Worm (Caenorhabditis elegans) whole organism, mixed stage, embryonic: Measurements from ENCODE around the gene T28A8.6.

ENCODE experiments used
- M03D4.4 ChIP-seq: sonication (generic microtip); optimal IDR thresholded peaks from 2 replicates; lab custom pipeline; 2017; ENCODE audit warnings: mild to moderate bottlenecking, missing genetic modification characterization, missing compliant biosample characterization
- bed-3 ChIP-seq: fragments of 200-800 bp; sonication (Bioruptor generic); optimal IDR thresholded peaks from 3 replicates; lab custom pipeline; 2018; ENCODE audit warnings: mild to moderate bottlenecking, missing genetic modification characterization, moderate library complexity, missing compliant biosample characterization
- blmp-1 ChIP-seq: fragments of 150-350 bp; optimal IDR thresholded peaks from 2 replicates; lab custom pipeline; 2014; ENCODE audit warnings: missing biosample characterization, missing genetic modification characterization
- ceh-39 ChIP-seq: fragments of 150-350 bp; optimal IDR thresholded peaks from 2 replicates; lab custom pipeline; 2014; ENCODE audit warnings: missing biosample characterization, missing genetic modification characterization
- ceh-43 ChIP-seq: fragments of 200-800 bp; sonication (Bioruptor generic); optimal IDR thresholded peaks from 2 replicates; lab custom pipeline; 2018; ENCODE audit warnings: mild to moderate bottlenecking, missing genetic modification characterization, moderate library complexity, missing compliant biosample characterization
- ceh-83 ChIP-seq: fragments of 200-800 bp; sonication (Bioruptor generic); optimal IDR thresholded peaks from 2 replicates; lab custom pipeline; 2018; ENCODE audit warnings: mild to moderate bottlenecking, missing genetic modification characterization, missing compliant biosample characterization
- ces-1 ChIP-seq: fragments of 150-350 bp; optimal IDR thresholded peaks from 2 replicates; lab custom pipeline; 2014; ENCODE audit warnings: missing biosample characterization, missing genetic modification reagents, missing genetic modification characterization
- cnd-1 ChIP-seq: fragments of 200-800 bp; sonication (Bioruptor generic); optimal IDR thresholded peaks from 2 replicates; lab custom pipeline; 2018; ENCODE audit warnings: mild to moderate bottlenecking, missing genetic modification characterization, missing compliant biosample characterization
- drap-1 ChIP-seq: fragments of 200-800 bp; sonication (Bioruptor generic); optimal IDR thresholded peaks from 3 replicates; lab custom pipeline; 2018; ENCODE audit warnings: mild to moderate bottlenecking, missing genetic modification characterization, missing compliant biosample characterization
- elt-1 ChIP-seq: sonication (generic microtip); optimal IDR thresholded peaks from 2 replicates; lab custom pipeline; 2017; ENCODE audit warnings: missing genetic modification characterization, mild to moderate bottlenecking, missing compliant biosample characterization, antibody characterized with exemption, moderate library complexity, borderline replicate concordance; ENCODE audit not compliant: insufficient read depth
- elt-3 ChIP-seq: fragments of 150-350 bp; optimal IDR thresholded peaks from 2 replicates; lab custom pipeline; 2014; ENCODE audit warnings: missing biosample characterization, missing genetic modification characterization
- flh-1 ChIP-seq: fragments of 200-800 bp; sonication (Bioruptor generic); optimal IDR thresholded peaks from 2 replicates; lab custom pipeline; 2018; ENCODE audit warnings: mild to moderate bottlenecking, missing genetic modification characterization, moderate library complexity, missing compliant biosample characterization
- ham-2 ChIP-seq: fragments of 200-800 bp; sonication (Bioruptor generic); optimal IDR thresholded peaks from 2 replicates; lab custom pipeline; 2018; ENCODE audit warnings: mild to moderate bottlenecking, missing genetic modification characterization, missing compliant biosample characterization
- hlh-1 ChIP-seq: fragments of 150-350 bp; optimal IDR thresholded peaks from 2 replicates; lab custom pipeline; 2014; ENCODE audit warnings: missing biosample characterization, missing genetic modification reagents, missing genetic modification characterization
- lin-13 ChIP-seq: fragments of 150-350 bp; optimal IDR thresholded peaks from 2 replicates; lab custom pipeline; 2014; ENCODE audit warnings: missing biosample characterization, missing genetic modification characterization
- lin-32 ChIP-seq: fragments of 200-800 bp; sonication (Bioruptor generic); optimal IDR thresholded peaks from 2 replicates; lab custom pipeline; 2018; ENCODE audit warnings: mild to moderate bottlenecking, missing genetic modification characterization, missing compliant biosample characterization
- lsy-2 ChIP-seq: fragments of 150-350 bp; optimal IDR thresholded peaks from 2 replicates; lab custom pipeline; 2014; ENCODE audit warnings: missing biosample characterization, missing genetic modification characterization
- mab-5 ChIP-seq: fragments of 150-350 bp; optimal IDR thresholded peaks from 2 replicates; lab custom pipeline; 2014; ENCODE audit warnings: missing biosample characterization, missing genetic modification characterization
- mep-1 ChIP-seq: fragments of 150-350 bp; optimal IDR thresholded peaks from 2 replicates; lab custom pipeline; 2017; ENCODE audit warnings: missing biosample characterization, missing genetic modification reagents, missing genetic modification characterization, inconsistent platforms
- mls-2 ChIP-seq: sonication (generic microtip); optimal IDR thresholded peaks from 2 replicates; lab custom pipeline; 2016; ENCODE audit warnings: mild to moderate bottlenecking, missing genetic modification characterization, moderate library complexity, missing compliant biosample characterization
- nhr-12 ChIP-seq: fragments of 150-350 bp; optimal IDR thresholded peaks from 2 replicates; lab custom pipeline; 2014; ENCODE audit warnings: missing biosample characterization, missing genetic modification characterization
- nhr-2 ChIP-seq: fragments of 150-350 bp; optimal IDR thresholded peaks from 2 replicates; lab custom pipeline; 2014; ENCODE audit warnings: missing biosample characterization, missing genetic modification characterization
- nhr-237 ChIP-seq: fragments of 150-350 bp; optimal IDR thresholded peaks from 2 replicates; lab custom pipeline; 2014; ENCODE audit warnings: missing biosample characterization, missing genetic modification characterization
- nhr-28 ChIP-seq: fragments of 150-350 bp; optimal IDR thresholded peaks from 2 replicates; lab custom pipeline; 2014; ENCODE audit warnings: missing biosample characterization, missing genetic modification characterization
- nhr-76 ChIP-seq: sonication (generic microtip); optimal IDR thresholded peaks from 2 replicates; lab custom pipeline; 2017; ENCODE audit warnings: missing biosample characterization, missing genetic modification characterization
- pha-4 ChIP-seq: fragments of 150-350 bp; optimal IDR thresholded peaks from 2 replicates; lab custom pipeline; 2018; ENCODE audit warnings: missing biosample characterization, missing genetic modification reagents, missing genetic modification characterization
- sem-2 ChIP-seq: fragments of 200-800 bp; sonication (Bioruptor generic); optimal IDR thresholded peaks from 2 replicates; lab custom pipeline; 2018; ENCODE audit warnings: mild to moderate bottlenecking, missing genetic modification characterization, missing compliant biosample characterization
- snpc-4 ChIP-seq: fragments of 150-350 bp; optimal IDR thresholded peaks from 2 replicates; lab custom pipeline; 2014; ENCODE audit warnings: missing biosample characterization, missing genetic modification characterization
- sptf-1 ChIP-seq: sonication (generic microtip); optimal IDR thresholded peaks from 2 replicates; lab custom pipeline; 2017; ENCODE audit warnings: mild to moderate bottlenecking, missing genetic modification characterization, moderate library complexity, missing compliant biosample characterization
- tbx-8 ChIP-seq: fragments of 200-800 bp; sonication (Bioruptor generic); optimal IDR thresholded peaks from 2 replicates; lab custom pipeline; 2018; ENCODE audit warnings: mild to moderate bottlenecking, missing genetic modification characterization, moderate library complexity, missing compliant biosample characterization
- unc-120 ChIP-seq: sonication (generic microtip); optimal IDR thresholded peaks from 2 replicates; lab custom pipeline; 2017; ENCODE audit warnings: missing genetic modification characterization, missing compliant biosample characterization; ENCODE audit not compliant: poor library complexity, severe bottlenecking
- unc-39 ChIP-seq: fragments of 150-350 bp; optimal IDR thresholded peaks from 2 replicates; lab custom pipeline; 2014; ENCODE audit warnings: missing biosample characterization, missing genetic modification characterization
- unc-62 ChIP-seq: fragments of 150-350 bp; optimal IDR thresholded peaks from 2 replicates; lab custom pipeline; 2014; ENCODE audit warnings: missing biosample characterization, missing genetic modification reagents, missing genetic modification characterization
- zip-8 ChIP-seq: fragments of 150-350 bp; optimal IDR thresholded peaks from 2 replicates; lab custom pipeline; 2014; ENCODE audit warnings: missing biosample characterization, missing genetic modification characterization
- ztf-11 ChIP-seq: fragments of 150-350 bp; optimal IDR thresholded peaks from 2 replicates; lab custom pipeline; 2014; ENCODE audit warnings: missing biosample characterization, missing genetic modification characterization

The T28A8.6 gene

ce11 chrIII:13464493-13465362 is 34.3 kb upstream of the T28A8.6 start, which contains the start of gene kel-3:
Gene kel-3 (plus strand): TSS chrIII:13464820.
- peak; percentile 54 for TF ChIP-seq unc-62 (GFP tag; lab: Kevin White, UChicago)
- no peak for TF ChIP-seq cnd-1 (tag; lab: Kevin White, UChicago)
- no peak for TF ChIP-seq nhr-76 (tag; lab: Kevin White, UChicago)
- TF ChIP-seq mls-2, result no peak
- TF ChIP-seq snpc-4 (tag; lab: Kevin White, UChicago), result no peak
- TF ChIP-seq blmp-1, result no peak
- TF ChIP-seq unc-120 (tag; lab: Kevin White, UChicago), result no peak
- TF ChIP-seq lin-13 (tag; lab: Kevin White, UChicago), result no peak
- no peak for TF ChIP-seq drap-1
- no peak for TF ChIP-seq bed-3
- TF ChIP-seq nhr-2 (tag; lab: Kevin White, UChicago), result no peak
- TF ChIP-seq ham-2 (GFP tag; lab: Kevin White, UChicago), result no peak
- no peak for TF ChIP-seq tbx-8 (GFP tag; lab: Kevin White, UChicago)
- no peak for TF ChIP-seq elt-3 (tag; lab: Kevin White, UChicago)
- TF ChIP-seq ceh-43, result no peak
- no peak for TF ChIP-seq sem-2 (GFP tag; lab: Kevin White, UChicago)
- peak; percentile 45 for TF ChIP-seq hlh-1
- TF ChIP-seq mab-5 (tag; lab: Kevin White, UChicago), result no peak
- no peak for TF ChIP-seq flh-1 (GFP tag; lab: Kevin White, UChicago)
- peak; percentile 8 for TF ChIP-seq lsy-2 (tag; lab: Kevin White, UChicago)
- no peak for TF ChIP-seq elt-1
- TF ChIP-seq sptf-1 (tag; lab: Kevin White, UChicago), result peak; percentile 1
- TF ChIP-seq, all 35 proteins: peak for 4

- TF ChIP-seq elt-1, result no peak
- TF ChIP-seq lin-13 (tag; lab: Kevin White, UChicago), result peak; percentile 72
- no peak for TF ChIP-seq mls-2
- no peak for TF ChIP-seq bed-3
- TF ChIP-seq flh-1 (GFP tag; lab: Kevin White, UChicago), result no peak
- no peak for TF ChIP-seq ceh-83 (GFP tag; lab: Kevin White, UChicago)
- peak; percentile 97 for TF ChIP-seq ces-1 (GFP tag; lab: Kevin White, UChicago)
- TF ChIP-seq unc-62 (GFP tag; lab: Kevin White, UChicago), result peak; percentile 20
- no peak for TF ChIP-seq elt-3 (tag; lab: Kevin White, UChicago)
- TF ChIP-seq hlh-1, result peak; percentile 8
- no peak for TF ChIP-seq snpc-4 (tag; lab: Kevin White, UChicago)
- TF ChIP-seq M03D4.4 (tag; lab: Kevin White, UChicago), result no peak
- peak; percentile 86 for TF ChIP-seq lsy-2 (tag; lab: Kevin White, UChicago)
- TF ChIP-seq pha-4 (tag; lab: Kevin White, UChicago), result peak; percentile 95
- peak; percentile 38 for TF ChIP-seq nhr-2 (tag; lab: Kevin White, UChicago)
- TF ChIP-seq nhr-28 (tag; lab: Kevin White, UChicago), result no peak
- no peak for TF ChIP-seq ztf-11 (tag; lab: Kevin White, UChicago)
- no peak for TF ChIP-seq nhr-12 (tag; lab: Kevin White, UChicago)
- no peak for TF ChIP-seq sem-2 (GFP tag; lab: Kevin White, UChicago)
- peak; percentile 76 for TF ChIP-seq mep-1 (tag; lab: Kevin White, UChicago)
- peak; percentile 39 for TF ChIP-seq sptf-1 (tag; lab: Kevin White, UChicago)
- no peak for TF ChIP-seq ham-2 (GFP tag; lab: Kevin White, UChicago)
- no peak for TF ChIP-seq lin-32 (GFP tag; lab: Kevin White, UChicago)
- peak; percentile 76 for TF ChIP-seq nhr-237 (tag; lab: Kevin White, UChicago)
- no peak for TF ChIP-seq blmp-1
- no peak for TF ChIP-seq cnd-1 (tag; lab: Kevin White, UChicago)
- TF ChIP-seq zip-8 (tag; lab: Kevin White, UChicago), result no peak
- TF ChIP-seq nhr-76 (tag; lab: Kevin White, UChicago), result no peak
- no peak for TF ChIP-seq unc-39
- no peak for TF ChIP-seq unc-120 (tag; lab: Kevin White, UChicago)
- TF ChIP-seq mab-5 (tag; lab: Kevin White, UChicago), result no peak
- TF ChIP-seq tbx-8 (GFP tag; lab: Kevin White, UChicago), result no peak
- TF ChIP-seq ceh-43, result no peak
- TF ChIP-seq drap-1, result peak; percentile 1
- peak; percentile 61 for TF ChIP-seq ceh-39 (tag; lab: Kevin White, UChicago)
- TF ChIP-seq, all 35 proteins: peak for 12
These were observed 32.9 kb upstream of the T28A8.6 start, which contains the start of gene cdk-5 for ce11 chrIII:13465918-13466592. Gene cdk-5 (minus strand): TSS chrIII:13466342.
